Fruit fly (Drosophila melanogaster): Measurements from ENCODE around the gene CG42450.

CG42450 gene

DNA sequence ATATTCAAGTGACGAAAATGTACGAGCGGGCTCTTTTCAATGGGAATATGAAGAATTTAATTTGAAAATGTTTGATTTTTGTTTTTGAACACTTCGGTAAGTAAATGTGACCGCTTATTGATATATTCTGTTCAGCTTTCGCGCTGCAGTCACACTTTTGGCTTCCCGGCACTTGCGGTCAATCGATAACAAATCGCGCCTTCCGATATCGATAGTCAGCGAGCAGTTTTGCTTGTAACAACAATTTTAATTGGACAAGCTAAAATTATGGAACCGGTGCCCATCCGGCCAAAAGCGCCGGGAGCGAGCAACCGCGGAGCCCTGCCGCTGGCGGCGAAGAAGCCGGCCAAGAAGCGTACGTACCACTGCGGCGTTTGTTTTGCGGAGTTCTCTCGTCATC is 17.3 kb downstream of the CG42450 start, which contains the start of gene CG7101 (continued):
- TF ChIP-seq HLHmδ (GFP tag; optimal IDR thresholded peaks at IDR 0.05) = no peak
- no peak for TF ChIP-seq salm (tag; optimal IDR thresholded peaks at IDR 0.05)
- TF ChIP-seq CG12155 (GFP tag; optimal IDR thresholded peaks at IDR 0.05) = no peak
- TF ChIP-seq CG7372 (GFP tag; IDR thresholded peaks at IDR 0.05) = no peak
- TF ChIP-seq ken (GFP tag; IDR thresholded peaks at IDR 0.05) = no peak
- TF ChIP-seq Opbp (GFP tag; IDR thresholded peaks at IDR 0.05; ENCODE audit: partially characterized antibody) = peak; percentile 71; the same call in 2 of the 3 replicates
- TF ChIP-seq MESR4 (GFP tag; optimal IDR thresholded peaks at IDR 0.05) = peak; percentile 48
- no peak for TF ChIP-seq mirr (GFP tag; optimal IDR thresholded peaks at IDR 0.05)
- no peak for TF ChIP-seq CG18619 (GFP tag; optimal IDR thresholded peaks at IDR 0.05)
- peak; percentile 50; the same call in 1 of the 3 replicates for TF ChIP-seq hb (GFP tag; IDR thresholded peaks at IDR 0.05; ENCODE audit: partially characterized antibody)
- no peak for TF ChIP-seq CG10565 (GFP tag; optimal IDR thresholded peaks at IDR 0.05)
- no peak for TF ChIP-seq Dbx (GFP tag; IDR thresholded peaks at IDR 0.05)
- no peak for TF ChIP-seq ro (GFP tag; IDR thresholded peaks at IDR 0.05)
- TF ChIP-seq crc (GFP tag; optimal IDR thresholded peaks at IDR 0.05) = no peak
- TF ChIP-seq sr (GFP tag; IDR thresholded peaks at IDR 0.05) = no peak
- no peak for TF ChIP-seq CG18764 (GFP tag; optimal IDR thresholded peaks at IDR 0.05)
- no peak for TF ChIP-seq pros (GFP tag; optimal IDR thresholded peaks at IDR 0.05)
- TF ChIP-seq NfI (GFP tag; optimal IDR thresholded peaks at IDR 0.05) = no peak
- no peak for TF ChIP-seq tll (GFP tag; optimal IDR thresholded peaks at IDR 0.05)
- TF ChIP-seq HHEX (GFP tag; optimal IDR thresholded peaks at IDR 0.05) = no peak
- peak; percentile 19 for TF ChIP-seq CoRest (tag; optimal IDR thresholded peaks at IDR 0.05)
- TF ChIP-seq Hsf (GFP tag; optimal IDR thresholded peaks at IDR 0.05) = no peak
- peak; percentile 79 for TF ChIP-seq HLH4C (GFP tag; IDR thresholded peaks at IDR 0.05; ENCODE audit: partially characterized antibody)
- no peak for TF ChIP-seq CG10209 (GFP tag; optimal IDR thresholded peaks at IDR 0.05)
- no peak for TF ChIP-seq CG11696 (GFP tag; IDR thresholded peaks at IDR 0.05)
- TF ChIP-seq exex (tag; optimal IDR thresholded peaks at IDR 0.05) = no peak
- TF ChIP-seq CG6791 (GFP tag; IDR thresholded peaks at IDR 0.05; ENCODE audit: partially characterized antibody) = peak; percentile 74
- no peak for TF ChIP-seq CG1647 (GFP tag; optimal IDR thresholded peaks at IDR 0.05)
- no peak for TF ChIP-seq CG6689 (GFP tag; IDR thresholded peaks at IDR 0.05)
- TF ChIP-seq CG34422 (GFP tag; IDR thresholded peaks at IDR 0.05) = peak; percentile 89
- no peak for TF ChIP-seq H15 (GFP tag; IDR thresholded peaks at IDR 0.05)
- peak; percentile 94 for TF ChIP-seq CG3995 (GFP tag; optimal IDR thresholded peaks at IDR 0.05)
- TF ChIP-seq mam (GFP tag; optimal IDR thresholded peaks at IDR 0.05) = no peak
- no peak for TF ChIP-seq Mes4 (GFP tag; optimal IDR thresholded peaks at IDR 0.05)
- no peak for TF ChIP-seq Hr39 (optimal IDR thresholded peaks at IDR 0.05)
- no peak for TF ChIP-seq CG7271 (tag; optimal IDR thresholded peaks at IDR 0.05)
- TF ChIP-seq her (GFP tag; optimal IDR thresholded peaks at IDR 0.05) = no peak
- TF ChIP-seq bbx (GFP tag; IDR thresholded peaks at IDR 0.05; ENCODE audit: partially characterized antibody) = peak; percentile 70
- no peak for TF ChIP-seq CG10147 (GFP tag; optimal IDR thresholded peaks at IDR 0.05)
- no peak for TF ChIP-seq CG5953 (GFP tag; IDR thresholded peaks at IDR 0.05)
- no peak for TF ChIP-seq CG13296 (GFP tag; optimal IDR thresholded peaks at IDR 0.05)
- no peak for TF ChIP-seq CG17612 (GFP tag; IDR thresholded peaks at IDR 0.05)
- no peak for TF ChIP-seq shn (GFP tag; optimal IDR thresholded peaks at IDR 0.05)
- TF ChIP-seq psq (GFP tag; optimal IDR thresholded peaks at IDR 0.05) = no peak
- no peak for TF ChIP-seq Doc2 (GFP tag; IDR thresholded peaks at IDR 0.05)
- TF ChIP-seq Lim3 (GFP tag; IDR thresholded peaks at IDR 0.05) = no peak
- TF ChIP-seq CG1792 (GFP tag; optimal IDR thresholded peaks at IDR 0.05) = no peak
- TF ChIP-seq CG14050 (GFP tag; IDR thresholded peaks at IDR 0.05) = no peak
- TF ChIP-seq btn (GFP tag; optimal IDR thresholded peaks at IDR 0.05) = no peak
- TF ChIP-seq ci (GFP tag; IDR thresholded peaks at IDR 0.05) = no peak
- TF ChIP-seq grau (tag; optimal IDR thresholded peaks at IDR 0.05) = no peak
- no peak for TF ChIP-seq bigmax (GFP tag; optimal IDR thresholded peaks at IDR 0.05)
